Fruit fly (Drosophila melanogaster): ENCODE data around the gene Nsun5.

Gene Nsun5

dm6 chr3R:19162135-19162616, at the start of gene Nsun5, which contains the start of gene CG42359:
TSS of gene Nsun5 (minus strand) at chr3R:19162300.
TSS of gene CG42359 (minus strand) at chr3R:19162300.
- peak; percentile 87 for TF ChIP-seq CG17801 (GFP tag; optimal IDR thresholded peaks at IDR 0.05; ENCODE audit: partially characterized antibody)

- TF ChIP-seq CG17801 (GFP tag; optimal IDR thresholded peaks at IDR 0.05; ENCODE audit: partially characterized antibody), result peak; percentile 97
Measured at dm6 chr3R:19211778-19212177, 49.7 kb upstream of the Nsun5 start, which contains the start of gene cry. TSS of gene cry (plus strand) at chr3R:19212154.

dm6 chr3R:19190020-19190419, 27.9 kb upstream of the Nsun5 start:
- TF ChIP-seq CG17801 (GFP tag; optimal IDR thresholded peaks at IDR 0.05; ENCODE audit: partially characterized antibody), result no peak

- no peak for TF ChIP-seq CG17801 (GFP tag; optimal IDR thresholded peaks at IDR 0.05; ENCODE audit: partially characterized antibody)
Measured at dm6 chr3R:19187717-19188149, 25.6 kb upstream of the Nsun5 start.

dm6 chr3R:19182848-19183247, 20.7 kb upstream of the Nsun5 start:
- TF ChIP-seq CG17801 (GFP tag; optimal IDR thresholded peaks at IDR 0.05; ENCODE audit: partially characterized antibody), result no peak

dm6 chr3R:19181214-19181613, 19.1 kb upstream of the Nsun5 start:
- TF ChIP-seq CG17801 (GFP tag; optimal IDR thresholded peaks at IDR 0.05; ENCODE audit: partially characterized antibody), result no peak

dm6 chr3R:19180263-19180893, 18.3 kb upstream of the Nsun5 start, which contains the start of the genes CG5555 and myd:
TSS of gene CG5555 (minus strand) at chr3R:19180538.
TSS of gene myd (plus strand) at chr3R:19180659.
- TF ChIP-seq CG17801 (GFP tag; optimal IDR thresholded peaks at IDR 0.05; ENCODE audit: partially characterized antibody), result no peak

- TF ChIP-seq CG17801 (GFP tag; optimal IDR thresholded peaks at IDR 0.05; ENCODE audit: partially characterized antibody), result no peak
Measured at dm6 chr3R:19176700-19177099, 14.6 kb upstream of the Nsun5 start, which contains the start of gene CG14282. TSS of gene CG14282 (plus strand) at chr3R:19177000.

dm6 chr3R:19174512-19174911, 12.4 kb upstream of the Nsun5 start:
- TF ChIP-seq CG17801 (GFP tag; optimal IDR thresholded peaks at IDR 0.05; ENCODE audit: partially characterized antibody), result no peak

- TF ChIP-seq CG17801 (GFP tag; optimal IDR thresholded peaks at IDR 0.05; ENCODE audit: partially characterized antibody), result peak; percentile 60
Measured at dm6 chr3R:19167521-19167920, 5.4 kb upstream of the Nsun5 start.

dm6 chr3R:19166077-19166778, 4.1 kb upstream of the Nsun5 start:
- TF ChIP-seq CG17801 (GFP tag; optimal IDR thresholded peaks at IDR 0.05; ENCODE audit: partially characterized antibody), result no peak

- peak; percentile 75 for TF ChIP-seq CG17801 (GFP tag; optimal IDR thresholded peaks at IDR 0.05; ENCODE audit: partially characterized antibody)
Measured at dm6 chr3R:19165620-19166055, 3.5 kb upstream of the Nsun5 start.

dm6 chr3R:19164873-19165456, 2.9 kb upstream of the Nsun5 start:
- peak; percentile 3 for TF ChIP-seq CG17801 (GFP tag; optimal IDR thresholded peaks at IDR 0.05; ENCODE audit: partially characterized antibody)

- peak; percentile 83 for TF ChIP-seq CG17801 (GFP tag; optimal IDR thresholded peaks at IDR 0.05; ENCODE audit: partially characterized antibody)
Measured at dm6 chr3R:19163972-19164819, 2.1 kb upstream of the Nsun5 start, which contains the start of gene sqz. TSS of gene sqz (plus strand) at chr3R:19164211.

dm6 chr3R:19159778-19160177, 2.3 kb downstream of the Nsun5 start, which contains the start of gene CG11779:
TSS of gene CG11779 (minus strand) at chr3R:19159878.
- no peak for TF ChIP-seq CG17801 (GFP tag; optimal IDR thresholded peaks at IDR 0.05; ENCODE audit: partially characterized antibody)

All from ovary, adult (tissue).